Fruit fly (Drosophila melanogaster) whole organism, embryonic: Measurements from ENCODE around the gene CG32712.

Experiments
- Atf-2 ChIP-seq: fragments of 200-800 bp; sonication (Bioruptor generic); optimal IDR thresholded peaks from 2 replicates; lab custom pipeline; 2016; ENCODE audit warnings: missing biosample characterization, missing genetic modification characterization
- B-H2 ChIP-seq: fragments of 200-800 bp; sonication (Bioruptor generic); optimal IDR thresholded peaks from 2 replicates; lab custom pipeline; 2018; ENCODE audit warnings: missing biosample characterization, mild to moderate bottlenecking, missing genetic modification characterization
- CG1024 ChIP-seq: fragments of 200-800 bp; sonication (Bioruptor generic); IDR thresholded peaks from 2 replicates; pipeline ENCODE4 v1.3.6; 2022; ENCODE audit warnings: missing biosample characterization, missing genetic modification characterization
- CG12071 ChIP-seq: fragments of 200-800 bp; sonication (Bioruptor generic); optimal IDR thresholded peaks from 3 replicates; lab custom pipeline; 2018; ENCODE audit warnings: missing biosample characterization, mild to moderate bottlenecking, missing genetic modification characterization
- CG12236 ChIP-seq: fragments of 200-800 bp; sonication (Bioruptor generic); optimal IDR thresholded peaks from 2 replicates; lab custom pipeline; 2016; ENCODE audit warnings: missing biosample characterization, missing genetic modification characterization
- CG13123 ChIP-seq: fragments of 200-800 bp; sonication (Bioruptor generic); optimal IDR thresholded peaks from 2 replicates; lab custom pipeline; 2016; ENCODE audit warnings: missing biosample characterization, missing genetic modification characterization
- CG13287 ChIP-seq: fragments of 200-800 bp; sonication (Bioruptor generic); IDR thresholded peaks from 2 replicates; pipeline ENCODE4 v1.3.6; 2022; ENCODE audit warnings: missing biosample characterization, missing genetic modification characterization; ENCODE audit not compliant: partially characterized antibody
- CG13894 ChIP-seq: fragments of 200-800 bp; sonication (Bioruptor generic); optimal IDR thresholded peaks from 3 replicates; lab custom pipeline; 2018; ENCODE audit warnings: missing biosample characterization, mild to moderate bottlenecking, missing genetic modification characterization, moderate library complexity
- CG14441 ChIP-seq: fragments of 200-800 bp; sonication (Bioruptor generic); IDR thresholded peaks from 2 replicates; pipeline ENCODE4 v1.3.6; 2022; ENCODE audit warnings: missing biosample characterization, missing genetic modification characterization
- CG15073 ChIP-seq: fragments of 200-800 bp; sonication (Bioruptor generic); optimal IDR thresholded peaks from 2 replicates; lab custom pipeline; 2016; ENCODE audit warnings: missing biosample characterization, missing genetic modification characterization
- CG15479 ChIP-seq: fragments of 200-800 bp; sonication (Bioruptor generic); optimal IDR thresholded peaks from 3 replicates; lab custom pipeline; 2019; ENCODE audit warnings: missing biosample characterization, mild to moderate bottlenecking, missing genetic modification characterization, moderate library complexity
- CG15514 ChIP-seq: fragments of 200-800 bp; sonication (Bioruptor generic); optimal IDR thresholded peaks from 3 replicates; lab custom pipeline; 2017; ENCODE audit warnings: missing biosample characterization, missing genetic modification characterization, mild to moderate bottlenecking, moderate library complexity, missing genetic modification reagents
- CG17359 ChIP-seq: fragments of 200-800 bp; sonication (Bioruptor generic); optimal IDR thresholded peaks from 3 replicates; lab custom pipeline; 2018; ENCODE audit warnings: missing biosample characterization, mild to moderate bottlenecking, missing genetic modification characterization, moderate library complexity
- CG17385 ChIP-seq: fragments of 200-800 bp; sonication (Bioruptor generic); optimal IDR thresholded peaks from 3 replicates; lab custom pipeline; 2018; ENCODE audit warnings: missing biosample characterization, mild to moderate bottlenecking, missing genetic modification characterization
- CG1832 ChIP-seq: fragments of 200-800 bp; sonication (Bioruptor generic); optimal IDR thresholded peaks from 2 replicates; lab custom pipeline; 2017; ENCODE audit warnings: missing biosample characterization, mild to moderate bottlenecking, missing genetic modification characterization, inconsistent platforms
- CG2120 ChIP-seq: fragments of 200-800 bp; sonication (Bioruptor generic); optimal IDR thresholded peaks from 3 replicates; lab custom pipeline; 2016; ENCODE audit warnings: missing biosample characterization, missing genetic modification characterization
- CG4282 ChIP-seq: fragments of 200-800 bp; sonication (Bioruptor generic); optimal IDR thresholded peaks from 2 replicates; lab custom pipeline; 2016; ENCODE audit warnings: missing biosample characterization, missing genetic modification characterization
- CG4730 ChIP-seq: fragments of 200-800 bp; sonication (Bioruptor generic); IDR thresholded peaks from 2 replicates; pipeline ENCODE4 v1.3.6; 2022; ENCODE audit warnings: missing biosample characterization, missing genetic modification characterization
- CG4820 ChIP-seq: fragments of 200-800 bp; sonication (Bioruptor generic); optimal IDR thresholded peaks from 3 replicates; lab custom pipeline; 2016; ENCODE audit warnings: missing biosample characterization, missing genetic modification characterization
- CG5245 ChIP-seq: fragments of 200-800 bp; sonication (Bioruptor generic); optimal IDR thresholded peaks from 3 replicates; lab custom pipeline; 2016; ENCODE audit warnings: missing biosample characterization, missing genetic modification characterization
- CG6765 ChIP-seq: fragments of 200-800 bp; sonication (Bioruptor generic); optimal IDR thresholded peaks from 3 replicates; lab custom pipeline; 2017; ENCODE audit warnings: missing biosample characterization, mild to moderate bottlenecking, missing genetic modification characterization
- CG7372 ChIP-seq: fragments of 200-800 bp; sonication (Bioruptor generic); IDR thresholded peaks from 2 replicates; pipeline ENCODE4 v1.3.6; 2022; ENCODE audit warnings: missing biosample characterization, missing genetic modification characterization
- CG7963 ChIP-seq: fragments of 200-800 bp; sonication (Bioruptor generic); IDR thresholded peaks from 3 replicates; pipeline ENCODE4 v1.3.6; 2022; ENCODE audit warnings: missing biosample characterization, missing genetic modification characterization; ENCODE audit not compliant: partially characterized antibody
- CG9817 ChIP-seq: fragments of 200-800 bp; sonication (Bioruptor generic); optimal IDR thresholded peaks from 2 replicates; lab custom pipeline; 2018; ENCODE audit warnings: missing biosample characterization, mild to moderate bottlenecking, missing genetic modification characterization, moderate library complexity
- CG9876 ChIP-seq: fragments of 200-800 bp; sonication (Bioruptor generic); optimal IDR thresholded peaks from 2 replicates; lab custom pipeline; 2016; ENCODE audit warnings: missing biosample characterization, missing genetic modification characterization
- Dip3 ChIP-seq: fragments of 200-800 bp; sonication (Bioruptor generic); optimal IDR thresholded peaks from 3 replicates; lab custom pipeline; 2016; ENCODE audit warnings: missing biosample characterization, missing genetic modification characterization
- Dref ChIP-seq: fragments of 200-800 bp; sonication (Bioruptor generic); IDR thresholded peaks from 2 replicates; pipeline ENCODE4 v1.3.6; 2022; ENCODE audit warnings: missing biosample characterization, missing genetic modification characterization
- Ets65A ChIP-seq: fragments of 200-800 bp; sonication (Bioruptor generic); peaks from one replicate; lab custom pipeline; 2016; ENCODE audit warnings: missing biosample characterization, missing genetic modification characterization
- Hmr ChIP-seq: fragments of 200-800 bp; sonication (Bioruptor generic); optimal IDR thresholded peaks from 3 replicates; lab custom pipeline; 2017; ENCODE audit warnings: mild to moderate bottlenecking, missing biosample characterization, missing genetic modification reagents, missing genetic modification characterization
- Hsf ChIP-seq: fragments of 200-800 bp; sonication (Bioruptor generic); optimal IDR thresholded peaks from 3 replicates; lab custom pipeline; 2016; ENCODE audit warnings: missing biosample characterization, missing genetic modification characterization
- Kr ChIP-seq: fragments of 200-800 bp; sonication (Bioruptor generic); optimal IDR thresholded peaks from 2 replicates; lab custom pipeline; 2017; ENCODE audit warnings: missing biosample characterization, mild to moderate bottlenecking, missing genetic modification characterization
- NC2β ChIP-seq: fragments of 200-800 bp; sonication (Bioruptor generic); optimal IDR thresholded peaks from 2 replicates; lab custom pipeline; 2016; ENCODE audit warnings: missing biosample characterization, missing genetic modification characterization
- NfI ChIP-seq: fragments of 200-800 bp; sonication (Bioruptor generic); optimal IDR thresholded peaks from 3 replicates; lab custom pipeline; 2018; ENCODE audit warnings: missing biosample characterization, mild to moderate bottlenecking, missing genetic modification characterization, moderate library complexity
- Oli ChIP-seq: fragments of 200-800 bp; sonication (Bioruptor generic); optimal IDR thresholded peaks from 2 replicates; lab custom pipeline; 2018; ENCODE audit warnings: missing biosample characterization, mild to moderate bottlenecking, missing genetic modification characterization, moderate library complexity
- Poxn ChIP-seq: fragments of 200-800 bp; sonication (Bioruptor generic); IDR thresholded peaks from 2 replicates; pipeline ENCODE4 v1.3.6; 2022; ENCODE audit warnings: missing biosample characterization, missing genetic modification characterization
- Sox100B ChIP-seq: fragments of 200-800 bp; sonication (Bioruptor generic); optimal IDR thresholded peaks from 3 replicates; lab custom pipeline; 2018; ENCODE audit warnings: missing biosample characterization, mild to moderate bottlenecking, missing genetic modification characterization
- YL-1 ChIP-seq: fragments of 200-800 bp; sonication (Bioruptor generic); optimal IDR thresholded peaks from 3 replicates; lab custom pipeline; 2017; ENCODE audit warnings: missing biosample characterization, mild to moderate bottlenecking, missing genetic modification characterization
- ac ChIP-seq: fragments of 200-800 bp; sonication (Bioruptor generic); optimal IDR thresholded peaks from 3 replicates; lab custom pipeline; 2017; ENCODE audit warnings: missing biosample characterization, mild to moderate bottlenecking, missing genetic modification characterization
- aop ChIP-seq: fragments of 200-800 bp; sonication (Bioruptor generic); IDR thresholded peaks from 2 replicates; pipeline ENCODE4 v1.3.6; 2022; ENCODE audit warnings: missing biosample characterization, missing genetic modification characterization
- bbx ChIP-seq: fragments of 200-800 bp; sonication (Bioruptor generic); IDR thresholded peaks from 2 replicates; pipeline ENCODE4 v1.3.6; 2022; ENCODE audit warnings: missing biosample characterization, missing genetic modification characterization; ENCODE audit not compliant: partially characterized antibody
- croc ChIP-seq: fragments of 200-800 bp; sonication (Bioruptor generic); conservative IDR thresholded peaks from 3 replicates; pipeline ENCODE4 v1.3.6; 2022; ENCODE audit warnings: missing biosample characterization, missing genetic modification characterization
- fd64A ChIP-seq: fragments of 200-800 bp; sonication (Bioruptor generic); optimal IDR thresholded peaks from 3 replicates; lab custom pipeline; 2018; ENCODE audit warnings: missing biosample characterization, mild to moderate bottlenecking, missing genetic modification characterization
- h ChIP-seq: fragments of >200 bp; optimal IDR thresholded peaks from 2 replicates; lab custom pipeline; 2017
- ham ChIP-seq: fragments of 200-800 bp; sonication (Bioruptor generic); IDR thresholded peaks from 2 replicates; pipeline ENCODE4 v1.3.6; 2022; ENCODE audit warnings: missing biosample characterization, missing genetic modification characterization
- hth ChIP-seq: fragments of >200 bp; optimal IDR thresholded peaks from 2 replicates; lab custom pipeline; 2017; ENCODE audit warnings: inconsistent platforms
- lbe ChIP-seq: fragments of 200-800 bp; sonication (Bioruptor generic); optimal IDR thresholded peaks from 2 replicates; lab custom pipeline; 2016; ENCODE audit warnings: missing biosample characterization, mild to moderate bottlenecking, missing genetic modification characterization
- oc ChIP-seq: fragments of 200-800 bp; sonication (Bioruptor generic); optimal IDR thresholded peaks from 2 replicates; lab custom pipeline; 2018; ENCODE audit warnings: missing biosample characterization, mild to moderate bottlenecking, missing genetic modification characterization, moderate library complexity
- sim ChIP-seq: fragments of 200-800 bp; sonication (Bioruptor generic); IDR thresholded peaks from 2 replicates; pipeline ENCODE4 v1.3.6; 2022; ENCODE audit warnings: missing biosample characterization, missing genetic modification characterization
- sisA ChIP-seq: fragments of 200-800 bp; sonication (Bioruptor generic); IDR thresholded peaks from 2 replicates; pipeline ENCODE4 v1.3.6; 2022; ENCODE audit warnings: missing biosample characterization, missing genetic modification characterization
- so ChIP-seq: fragments of 200-800 bp; sonication (Bioruptor generic); IDR thresholded peaks from 3 replicates; pipeline ENCODE4 v1.3.6; 2022; ENCODE audit warnings: missing biosample characterization, missing genetic modification characterization

The CG32712 gene

dm6 chrX:8464378-8465036, 30.9 kb upstream of the CG32712 start, which contains the start of gene Sptr (continued):
- TF ChIP-seq CG6765 (GFP tag; lab: Kevin White, UChicago) (peak; percentile 91), CG12236 (GFP tag; lab: Kevin White, UChicago) (no peak), hth (lab: Kevin White, UChicago) (no peak), YL-1 (GFP tag; lab: Kevin White, UChicago) (peak; percentile 43), CG17359 (tag; lab: Kevin White, UChicago) (peak; percentile 89), Ets65A (GFP tag; lab: Kevin White, UChicago) (peak; percentile 93), Hsf (GFP tag; lab: Kevin White, UChicago) (peak; percentile 85), Dref (GFP tag; lab: Robert Waterston, UW) (no peak), Poxn (GFP tag; lab: Robert Waterston, UW) (peak; percentile 66; the same call in 1 of the 2 replicates), CG4282 (GFP tag; lab: Kevin White, UChicago) (peak; percentile 7), Hmr (GFP tag; lab: Kevin White, UChicago) (peak; percentile 96), sisA (GFP tag; lab: Robert Waterston, UW) (peak; percentile 81), Kr (no peak), CG7372 (GFP tag; lab: Robert Waterston, UW) (peak; percentile 84), NC2β (GFP tag; lab: Kevin White, UChicago) (peak; percentile 17), bbx (no peak), NfI (GFP tag; lab: Kevin White, UChicago) (peak; percentile 84), ham (peak; percentile 60; the same call in 1 of the 2 replicates), CG15514 (GFP tag; lab: Kevin White, UChicago) (peak; percentile 85), Atf-2 (GFP tag; lab: Kevin White, UChicago) (peak; percentile 37), Oli (tag; lab: Kevin White, UChicago) (peak; percentile 86), CG1832 (no peak), CG15073 (no peak), sim (GFP tag; lab: Robert Waterston, UW) (peak; percentile 29; the same call in 1 of the 2 replicates), CG13123 (GFP tag; lab: Kevin White, UChicago) (peak; percentile 38), CG7963 (no peak), CG4730 (GFP tag; lab: Robert Waterston, UW) (peak; percentile 85), CG5245 (peak; percentile 62), CG13894 (tag; lab: Kevin White, UChicago) (peak; percentile 93), CG9876 (GFP tag; lab: Kevin White, UChicago) (no peak), CG12071 (GFP tag; lab: Kevin White, UChicago) (peak; percentile 73), CG13287 (GFP tag; lab: Robert Waterston, UW) (0 out of 2 replicates have a peak, but pooled peaks have one; percentile 21), croc (GFP tag; lab: Robert Waterston, UW) (peak; percentile 41; the same call in 1 of the 3 replicates), CG9817 (peak; percentile 86), Sox100B (GFP tag; lab: Kevin White, UChicago) (peak; percentile 72), CG17385 (GFP tag; lab: Kevin White, UChicago) (peak; percentile 84), so (peak; percentile 91), aop (GFP tag; lab: Robert Waterston, UW) (peak; percentile 56; the same call in 1 of the 2 replicates), lbe (GFP tag; lab: Kevin White, UChicago) (peak; percentile 88), ac (GFP tag; lab: Kevin White, UChicago) (no peak), h (lab: Kevin White, UChicago) (no peak), CG14441 (GFP tag; lab: Robert Waterston, UW) (peak; percentile 87), fd64A (GFP tag; lab: Kevin White, UChicago) (no peak), CG1024 (peak; percentile 69), CG4820 (peak; percentile 69), CG15479 (no peak), oc (tag; lab: Kevin White, UChicago) (peak; percentile 64), CG2120 (peak; percentile 96), B-H2 (peak; percentile 93), Dip3 (GFP tag; lab: Kevin White, UChicago) (peak; percentile 79)
